Fruit fly (Drosophila melanogaster): Measurements from ENCODE around the gene Ski6.

Ski6 gene

DNA sequence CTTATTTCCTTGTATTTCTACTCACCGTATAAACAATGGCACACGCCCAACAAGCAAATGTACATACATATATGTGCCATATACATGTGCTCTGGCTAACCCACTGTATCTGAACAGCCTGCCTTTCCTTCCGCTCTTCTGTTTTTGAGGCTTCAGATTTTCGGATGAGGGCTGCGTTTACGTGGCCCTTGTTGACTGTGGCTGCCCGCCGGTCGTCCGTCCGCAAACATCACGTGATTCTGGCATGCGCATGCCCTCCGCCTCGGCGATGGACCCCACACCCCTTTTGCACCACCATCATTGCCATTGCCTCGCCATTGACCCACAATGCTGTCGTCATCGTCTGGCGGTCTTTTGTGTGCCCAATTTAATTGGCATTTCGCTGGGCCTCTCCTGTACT, 17.0 kb downstream of the Ski6 start (continued):
- no peak for TF ChIP-seq ash1 (GFP tag; optimal IDR thresholded peaks at IDR 0.05)
- TF ChIP-seq h (optimal IDR thresholded peaks at IDR 0.05), result no peak
- peak; percentile 37 for TF ChIP-seq CG13296 (GFP tag; optimal IDR thresholded peaks at IDR 0.05)
- TF ChIP-seq Hmx (GFP tag; optimal IDR thresholded peaks at IDR 0.05), result no peak
- TF ChIP-seq disco-r (GFP tag; optimal IDR thresholded peaks at IDR 0.05), result no peak
- TF ChIP-seq CG15601 (tag; optimal IDR thresholded peaks at IDR 0.05), result peak; percentile 25
- no peak for TF ChIP-seq hth (optimal IDR thresholded peaks at IDR 0.05)
- TF ChIP-seq kah (GFP tag; optimal IDR thresholded peaks at IDR 0.05), result peak; percentile 26
- TF ChIP-seq sna (GFP tag; IDR thresholded peaks at IDR 0.05; ENCODE audit: partially characterized antibody), result no peak
- TF ChIP-seq HmgD (GFP tag; optimal IDR thresholded peaks at IDR 0.05), result no peak
- peak; percentile 57 for TF ChIP-seq CG6813 (GFP tag; optimal IDR thresholded peaks at IDR 0.05)
- no peak for TF ChIP-seq CG3847 (GFP tag; IDR thresholded peaks at IDR 0.05)
- no peak for TF ChIP-seq CG16813 (GFP tag; IDR thresholded peaks at IDR 0.05; ENCODE audit: partially characterized antibody)
- TF ChIP-seq Lhr (GFP tag; optimal IDR thresholded peaks at IDR 0.05), result no peak
- no peak for TF ChIP-seq ara (GFP tag; IDR thresholded peaks at IDR 0.05)
- no peak for TF ChIP-seq row (GFP tag; IDR thresholded peaks at IDR 0.05)
- no peak for TF ChIP-seq CG11560 (tag; IDR thresholded peaks at IDR 0.05)
- TF ChIP-seq Eip74EF (GFP tag; optimal IDR thresholded peaks at IDR 0.05), result peak in 1 of 2 experiments; percentile 61
- no peak for TF ChIP-seq D19B (GFP tag; optimal IDR thresholded peaks at IDR 0.05)
- TF ChIP-seq CG10321 (GFP tag; IDR thresholded peaks at IDR 0.05), result no peak
- no peak for TF ChIP-seq Mad (GFP tag; optimal IDR thresholded peaks at IDR 0.05)
- peak; percentile 3 for TF ChIP-seq CG2202 (tag; optimal IDR thresholded peaks at IDR 0.05)
- TF ChIP-seq E2f2 (GFP tag; IDR thresholded peaks at IDR 0.05), result no peak; the same call in 1 of the 2 replicates
- peak; percentile 15; the same call in 1 of the 2 replicates for TF ChIP-seq slbo (GFP tag; IDR thresholded peaks at IDR 0.05)
- peak; percentile 84 for TF ChIP-seq HLHmδ (GFP tag; optimal IDR thresholded peaks at IDR 0.05)
- TF ChIP-seq CG34422 (GFP tag; IDR thresholded peaks at IDR 0.05), result peak; percentile 70; the same call in 1 of the 3 replicates
- TF ChIP-seq CG17328 (GFP tag; IDR thresholded peaks at IDR 0.05), result peak; percentile 52; the same call in 1 of the 2 replicates
- no peak for TF ChIP-seq gcm2 (GFP tag; optimal IDR thresholded peaks at IDR 0.05)
- TF ChIP-seq ham (GFP tag; IDR thresholded peaks at IDR 0.05), result no peak
- no peak for TF ChIP-seq Scr (GFP tag; IDR thresholded peaks at IDR 0.05; ENCODE audit: partially characterized antibody)
- no peak for TF ChIP-seq zf30C (GFP tag; optimal IDR thresholded peaks at IDR 0.05)
- peak; percentile 3 for TF ChIP-seq CG10147 (GFP tag; optimal IDR thresholded peaks at IDR 0.05)
- no peak for TF ChIP-seq bigmax (GFP tag; optimal IDR thresholded peaks at IDR 0.05)
- peak; percentile 38 for TF ChIP-seq CG5180 (GFP tag; optimal IDR thresholded peaks at IDR 0.05)
- no peak for TF ChIP-seq Oaz (GFP tag; IDR thresholded peaks at IDR 0.05)
- TF ChIP-seq CG17912 (GFP tag; optimal IDR thresholded peaks at IDR 0.05), result peak; percentile 41
- peak; percentile 57 for TF ChIP-seq CG4328 (GFP tag; optimal IDR thresholded peaks at IDR 0.05)
- peak; percentile 44 for TF ChIP-seq Atf3 (GFP tag; optimal IDR thresholded peaks at IDR 0.05)
- TF ChIP-seq chif (GFP tag; optimal IDR thresholded peaks at IDR 0.05), result peak in 1 of 2 experiments; percentile 8
- peak; percentile 29 for TF ChIP-seq CG13424 (tag; optimal IDR thresholded peaks at IDR 0.05)
- no peak for TF ChIP-seq fd3F (GFP tag; optimal IDR thresholded peaks at IDR 0.05)
- TF ChIP-seq twi (tag; optimal IDR thresholded peaks at IDR 0.05), result peak; percentile 46
- peak; percentile 81 for TF ChIP-seq crol (GFP tag; IDR thresholded peaks at IDR 0.05)
- 0 out of 2 replicates have a peak, but pooled peaks have one; percentile 24 for TF ChIP-seq bowl (GFP tag; IDR thresholded peaks at IDR 0.05)
- TF ChIP-seq CG3065 (GFP tag; optimal IDR thresholded peaks at IDR 0.05), result no peak
- TF ChIP-seq CG12155 (GFP tag; optimal IDR thresholded peaks at IDR 0.05), result no peak
- TF ChIP-seq CG8290 (GFP tag; optimal IDR thresholded peaks at IDR 0.05), result peak; percentile 17
- TF ChIP-seq CG8290 (tag; optimal IDR thresholded peaks at IDR 0.05), result peak in 1 of 2 experiments; percentile 56
- no peak for TF ChIP-seq CG11093 (GFP tag; IDR thresholded peaks at IDR 0.05)
- peak; percentile 54 for TF ChIP-seq CrebB (tag; optimal IDR thresholded peaks at IDR 0.05)
- TF ChIP-seq CG13894 (tag; optimal IDR thresholded peaks at IDR 0.05), result peak; percentile 93
- TF ChIP-seq dm (GFP tag; optimal IDR thresholded peaks at IDR 0.05), result peak; percentile 8

Data from whole organism, embryonic.